Fruit fly (Drosophila melanogaster): Measurements from ENCODE around the gene NSD.

NSD gene

dm6 chr3R:27986794-27987193 is 49.1 kb upstream of the NSD start (continued):
- TF ChIP-seq CHES-1-like (GFP tag; optimal IDR thresholded peaks at IDR 0.05), result peak; percentile 6
- TF ChIP-seq Fer1 (GFP tag; optimal IDR thresholded peaks at IDR 0.05), result no peak
- no peak for TF ChIP-seq CG2875 (GFP tag; optimal IDR thresholded peaks at IDR 0.05)
- TF ChIP-seq CG2129 (GFP tag; IDR thresholded peaks at IDR 0.05; ENCODE audit: partially characterized antibody), result no peak
- no peak for TF ChIP-seq sc (optimal IDR thresholded peaks at IDR 0.05)
- TF ChIP-seq sc (GFP tag; optimal IDR thresholded peaks at IDR 0.05), result no peak
- TF ChIP-seq C15 (GFP tag; IDR thresholded peaks at IDR 0.05), result no peak
- TF ChIP-seq pnt (GFP tag; optimal IDR thresholded peaks at IDR 0.05), result no peak
- TF ChIP-seq peb (GFP tag; IDR thresholded peaks at IDR 0.05), result no peak
- no peak for TF ChIP-seq lola (GFP tag; optimal IDR thresholded peaks at IDR 0.05)
- TF ChIP-seq ci (GFP tag; IDR thresholded peaks at IDR 0.05), result peak; percentile 24; the same call in 1 of the 3 replicates
- peak; percentile 23 for TF ChIP-seq CG33213 (GFP tag; optimal IDR thresholded peaks at IDR 0.05)
- no peak for TF ChIP-seq CG3281 (GFP tag; optimal IDR thresholded peaks at IDR 0.05)
- TF ChIP-seq sd (tag; optimal IDR thresholded peaks at IDR 0.05), result peak; percentile 94
- TF ChIP-seq Hand (GFP tag; optimal IDR thresholded peaks at IDR 0.05), result no peak
- TF ChIP-seq Hr51 (GFP tag; optimal IDR thresholded peaks at IDR 0.05), result no peak
- TF ChIP-seq crp (GFP tag; optimal IDR thresholded peaks at IDR 0.05), result no peak
- peak; percentile 38 for TF ChIP-seq CG10543 (GFP tag; optimal IDR thresholded peaks at IDR 0.05)
- no peak for TF ChIP-seq CG12942 (GFP tag; optimal IDR thresholded peaks at IDR 0.05)
- no peak for TF ChIP-seq CG2120 (GFP tag; optimal IDR thresholded peaks at IDR 0.05)
- no peak for TF ChIP-seq CG10565 (GFP tag; optimal IDR thresholded peaks at IDR 0.05)
- TF ChIP-seq Trl (optimal IDR thresholded peaks at IDR 0.05), result no peak
- no peak for TF ChIP-seq Trl (GFP tag; optimal IDR thresholded peaks at IDR 0.05)
- TF ChIP-seq fd64A (GFP tag; optimal IDR thresholded peaks at IDR 0.05), result peak; percentile 45
- TF ChIP-seq btn (GFP tag; optimal IDR thresholded peaks at IDR 0.05), result no peak
- no peak for TF ChIP-seq CG2712 (tag; optimal IDR thresholded peaks at IDR 0.05)
- TF ChIP-seq Awh (GFP tag; IDR thresholded peaks at IDR 0.05), result 0 out of 2 replicates have a peak, but pooled peaks have one; percentile 8
- TF ChIP-seq br (optimal IDR thresholded peaks at IDR 0.05), result no peak
- TF ChIP-seq MTF-1 (GFP tag; optimal IDR thresholded peaks at IDR 0.05; ENCODE audit: borderline replicate concordance), result peak; percentile 1
- TF ChIP-seq Dref (GFP tag; IDR thresholded peaks at IDR 0.05), result no peak
- TF ChIP-seq ATbp (GFP tag; optimal IDR thresholded peaks at IDR 0.05), result peak; percentile 13
- TF ChIP-seq CG12769 (tag; optimal IDR thresholded peaks at IDR 0.05), result peak; percentile 43
- TF ChIP-seq CG5953 (GFP tag; IDR thresholded peaks at IDR 0.05), result no peak
- TF ChIP-seq sob (GFP tag; IDR thresholded peaks at IDR 0.05), result peak; percentile 28
- TF ChIP-seq CG1647 (GFP tag; optimal IDR thresholded peaks at IDR 0.05), result no peak
- TF ChIP-seq CG13296 (GFP tag; optimal IDR thresholded peaks at IDR 0.05), result peak; percentile 16
- TF ChIP-seq tx (GFP tag; optimal IDR thresholded peaks at IDR 0.05), result no peak
- TF ChIP-seq CG33557 (GFP tag; optimal IDR thresholded peaks at IDR 0.05), result no peak
- TF ChIP-seq HmgZ (tag; optimal IDR thresholded peaks at IDR 0.05), result no peak
- TF ChIP-seq CG4707 (GFP tag; optimal IDR thresholded peaks at IDR 0.05), result no peak
- TF ChIP-seq otp (GFP tag; IDR thresholded peaks at IDR 0.05), result peak; percentile 49; the same call in 1 of the 3 replicates
- no peak for TF ChIP-seq CG12744 (GFP tag; optimal IDR thresholded peaks at IDR 0.05)
- TF ChIP-seq CG11247 (GFP tag; IDR thresholded peaks at IDR 0.05), result 0 out of 2 replicates have a peak, but pooled peaks have one; percentile 27
- TF ChIP-seq ftz-f1 (GFP tag; optimal IDR thresholded peaks at IDR 0.05), result no peak
- TF ChIP-seq CG4360 (GFP tag; IDR thresholded peaks at IDR 0.05), result no peak
- TF ChIP-seq CG17612 (GFP tag; IDR thresholded peaks at IDR 0.05), result no peak
- no peak for TF ChIP-seq CG34224 (GFP tag; IDR thresholded peaks at IDR 0.05; ENCODE audit: partially characterized antibody)
